Fruit fly (Drosophila melanogaster) whole organism, embryonic: ENCODE data around the gene CG34293.

ENCODE experiments used
- Adf1 ChIP-seq: fragments of 200-800 bp; sonication (Bioruptor generic); IDR thresholded peaks from 2 replicates; pipeline ENCODE4 v1.3.6; 2022; ENCODE audit warnings: missing biosample characterization, missing genetic modification characterization
- B-H2 ChIP-seq: fragments of 200-800 bp; sonication (Bioruptor generic); optimal IDR thresholded peaks from 2 replicates; lab custom pipeline; 2018; ENCODE audit warnings: missing biosample characterization, mild to moderate bottlenecking, missing genetic modification characterization
- CG1024 ChIP-seq: fragments of 200-800 bp; sonication (Bioruptor generic); IDR thresholded peaks from 2 replicates; pipeline ENCODE4 v1.3.6; 2022; ENCODE audit warnings: missing biosample characterization, missing genetic modification characterization
- CG10431 ChIP-seq: fragments of 200-800 bp; sonication (Bioruptor generic); optimal IDR thresholded peaks from 3 replicates; lab custom pipeline; 2018; ENCODE audit warnings: missing biosample characterization, mild to moderate bottlenecking, missing genetic modification characterization
- CG12942 ChIP-seq: fragments of 200-800 bp; sonication (Bioruptor generic); optimal IDR thresholded peaks from 3 replicates; lab custom pipeline; 2016; ENCODE audit warnings: missing biosample characterization, missing genetic modification characterization
- CG13123 ChIP-seq: fragments of 200-800 bp; sonication (Bioruptor generic); optimal IDR thresholded peaks from 2 replicates; lab custom pipeline; 2016; ENCODE audit warnings: missing biosample characterization, missing genetic modification characterization
- CG15011 ChIP-seq: fragments of 200-800 bp; sonication (Bioruptor generic); optimal IDR thresholded peaks from 3 replicates; lab custom pipeline; 2018; ENCODE audit warnings: missing biosample characterization, mild to moderate bottlenecking, missing genetic modification characterization
- CG16779 ChIP-seq: fragments of 200-800 bp; sonication (Bioruptor generic); IDR thresholded peaks from 2 replicates; pipeline ENCODE4 v1.3.6; 2022; ENCODE audit warnings: missing biosample characterization, missing genetic modification characterization
- CG1792 ChIP-seq: fragments of 200-800 bp; sonication (Bioruptor generic); optimal IDR thresholded peaks from 2 replicates; lab custom pipeline; 2016; ENCODE audit warnings: missing biosample characterization, missing genetic modification characterization
- CG1832 ChIP-seq: fragments of 200-800 bp; sonication (Bioruptor generic); optimal IDR thresholded peaks from 2 replicates; lab custom pipeline; 2017; ENCODE audit warnings: missing biosample characterization, mild to moderate bottlenecking, missing genetic modification characterization, inconsistent platforms
- CG18476 ChIP-seq: fragments of 200-800 bp; sonication (Bioruptor generic); optimal IDR thresholded peaks from 2 replicates; lab custom pipeline; 2016; ENCODE audit warnings: missing biosample characterization, mild to moderate bottlenecking, missing genetic modification characterization
- CG18619 ChIP-seq: fragments of 200-800 bp; sonication (Bioruptor generic); optimal IDR thresholded peaks from 3 replicates; lab custom pipeline; 2017; ENCODE audit warnings: missing biosample characterization, mild to moderate bottlenecking, missing genetic modification characterization
- CG2202 ChIP-seq: fragments of 200-800 bp; sonication (Bioruptor generic); optimal IDR thresholded peaks from 2 replicates; lab custom pipeline; 2018; ENCODE audit warnings: missing biosample characterization, mild to moderate bottlenecking, missing genetic modification characterization
- CG30403 ChIP-seq: fragments of 200-800 bp; sonication (Bioruptor generic); optimal IDR thresholded peaks from 3 replicates; lab custom pipeline; 2016; ENCODE audit warnings: missing biosample characterization, missing genetic modification characterization
- CG32772 ChIP-seq: fragments of 200-800 bp; sonication (Bioruptor generic); IDR thresholded peaks from 2 replicates; pipeline ENCODE4 v1.3.6; 2022; ENCODE audit warnings: missing biosample characterization, missing genetic modification characterization
- CG34422 ChIP-seq: fragments of 200-800 bp; sonication (Bioruptor generic); IDR thresholded peaks from 3 replicates; pipeline ENCODE4 v1.3.6; 2022; ENCODE audit warnings: missing biosample characterization, missing genetic modification characterization
- CG3995 ChIP-seq: fragments of 200-800 bp; sonication (Bioruptor generic); optimal IDR thresholded peaks from 3 replicates; lab custom pipeline; 2016; ENCODE audit warnings: missing biosample characterization, missing genetic modification characterization
- CG4424 ChIP-seq: fragments of 200-800 bp; sonication (Bioruptor generic); optimal IDR thresholded peaks from 3 replicates; lab custom pipeline; 2016; ENCODE audit warnings: missing biosample characterization, missing genetic modification characterization
- CG6175 ChIP-seq: fragments of 200-800 bp; sonication (Bioruptor generic); IDR thresholded peaks from 3 replicates; pipeline ENCODE4 v1.3.6; 2022; ENCODE audit warnings: missing biosample characterization, missing genetic modification characterization
- CG6689 ChIP-seq: fragments of 200-800 bp; sonication (Bioruptor generic); IDR thresholded peaks from 2 replicates; pipeline ENCODE4 v1.3.6; 2022; ENCODE audit warnings: missing biosample characterization, missing genetic modification characterization
- CG6791 ChIP-seq: fragments of 200-800 bp; sonication (Bioruptor generic); IDR thresholded peaks from 3 replicates; pipeline ENCODE4 v1.3.6; 2022; ENCODE audit warnings: missing biosample characterization, missing genetic modification characterization; ENCODE audit not compliant: partially characterized antibody
- CG6854 ChIP-seq: fragments of 200-800 bp; sonication (Bioruptor generic); optimal IDR thresholded peaks from 3 replicates; lab custom pipeline; 2017; ENCODE audit warnings: missing biosample characterization, mild to moderate bottlenecking, missing genetic modification characterization
- CG7928 ChIP-seq: fragments of 200-800 bp; sonication (Bioruptor generic); optimal IDR thresholded peaks from 2 replicates; lab custom pipeline; 2017; ENCODE audit warnings: missing biosample characterization, mild to moderate bottlenecking, missing genetic modification characterization
- CG8388 ChIP-seq: fragments of 200-800 bp; sonication (Bioruptor generic); optimal IDR thresholded peaks from 2 replicates; lab custom pipeline; 2019; ENCODE audit warnings: missing biosample characterization, mild to moderate bottlenecking, missing genetic modification characterization, moderate library complexity
- CG9727 ChIP-seq: fragments of 200-800 bp; sonication (Bioruptor generic); optimal IDR thresholded peaks from 3 replicates; lab custom pipeline; 2017; ENCODE audit warnings: missing biosample characterization, mild to moderate bottlenecking, missing genetic modification characterization
- Dll ChIP-seq: fragments of 200-800 bp; sonication (Bioruptor generic); IDR thresholded peaks from 4 replicates; pipeline ENCODE4 v1.3.6; 2022; ENCODE audit warnings: missing biosample characterization, missing genetic modification characterization; ENCODE audit not compliant: partially characterized antibody
- Hmr ChIP-seq: fragments of 200-800 bp; sonication (Bioruptor generic); optimal IDR thresholded peaks from 3 replicates; lab custom pipeline; 2017; ENCODE audit warnings: mild to moderate bottlenecking, missing biosample characterization, missing genetic modification reagents, missing genetic modification characterization
- Lhr ChIP-seq: fragments of 200-800 bp; sonication (Bioruptor generic); optimal IDR thresholded peaks from 3 replicates; lab custom pipeline; 2017; ENCODE audit warnings: mild to moderate bottlenecking, missing biosample characterization, missing genetic modification reagents, missing genetic modification characterization
- Meics ChIP-seq: fragments of 200-800 bp; sonication (Bioruptor generic); optimal IDR thresholded peaks from 2 replicates; lab custom pipeline; 2017; ENCODE audit warnings: missing biosample characterization, mild to moderate bottlenecking, missing genetic modification characterization
- NC2α ChIP-seq: fragments of 200-800 bp; sonication (Bioruptor generic); optimal IDR thresholded peaks from 2 replicates; lab custom pipeline; 2016; ENCODE audit warnings: missing biosample characterization, missing genetic modification characterization
- Neu2 ChIP-seq: fragments of 200-800 bp; sonication (Bioruptor generic); optimal IDR thresholded peaks from 3 replicates; lab custom pipeline; 2016; ENCODE audit warnings: missing biosample characterization, missing genetic modification characterization, borderline replicate concordance
- Spps ChIP-seq: fragments of 200-800 bp; sonication (Bioruptor generic); optimal IDR thresholded peaks from 2 replicates; lab custom pipeline; 2018; ENCODE audit warnings: missing biosample characterization, mild to moderate bottlenecking, missing genetic modification characterization
- aop ChIP-seq: fragments of 200-800 bp; sonication (Bioruptor generic); IDR thresholded peaks from 2 replicates; pipeline ENCODE4 v1.3.6; 2022; ENCODE audit warnings: missing biosample characterization, missing genetic modification characterization
- btn ChIP-seq: fragments of 200-800 bp; sonication (Bioruptor generic); optimal IDR thresholded peaks from 2 replicates; lab custom pipeline; 2016; ENCODE audit warnings: missing biosample characterization, missing genetic modification characterization
- cg ChIP-seq: fragments of 200-800 bp; sonication (Bioruptor generic); optimal IDR thresholded peaks from 3 replicates; lab custom pipeline; 2019; ENCODE audit warnings: missing biosample characterization, mild to moderate bottlenecking, missing genetic modification characterization, moderate library complexity
- ci ChIP-seq: fragments of 200-800 bp; sonication (Bioruptor generic); IDR thresholded peaks from 3 replicates; pipeline ENCODE4 v1.3.6; 2022; ENCODE audit warnings: missing biosample characterization, missing genetic modification characterization
- danr ChIP-seq: fragments of 200-800 bp; sonication (Bioruptor generic); IDR thresholded peaks from 2 replicates; pipeline ENCODE4 v1.3.6; 2022; ENCODE audit warnings: missing biosample characterization, missing genetic modification characterization
- fd3F ChIP-seq: fragments of 200-800 bp; sonication (Bioruptor generic); optimal IDR thresholded peaks from 2 replicates; lab custom pipeline; 2018; ENCODE audit warnings: missing biosample characterization, mild to moderate bottlenecking, missing genetic modification characterization, moderate library complexity
- insv ChIP-seq, 2 experiments: fragments of 200-800 bp; sonication (Bioruptor generic); optimal IDR thresholded peaks; 3 replicates each; lab custom pipeline; 2016 to 2018; ENCODE audit warnings: missing biosample characterization in 2 of 2, missing genetic modification characterization in 2 of 2
- lov ChIP-seq, 2 experiments: fragments of 200-800 bp in 1 of 2; fragments of >200 bp in 1 of 2; sonication (Bioruptor generic) in 1 of 2; IDR thresholded peaks in 1 of 2; optimal IDR thresholded peaks in 1 of 2; 2 replicates in 1 of 2; 3 replicates in 1 of 2; pipeline versions ENCODE4 v1.3.6 to Lab custom; 2017 to 2022; ENCODE audit warnings: missing biosample characterization in 1 of 2, missing genetic modification characterization in 1 of 2
- nerfin-1 ChIP-seq: fragments of 200-800 bp; sonication (Bioruptor generic); optimal IDR thresholded peaks from 3 replicates; lab custom pipeline; 2019; ENCODE audit warnings: missing biosample characterization, mild to moderate bottlenecking, missing genetic modification characterization, moderate library complexity
- pfk ChIP-seq: fragments of 200-800 bp; sonication (Bioruptor generic); optimal IDR thresholded peaks from 2 replicates; lab custom pipeline; 2018; ENCODE audit warnings: missing biosample characterization, mild to moderate bottlenecking, missing genetic modification characterization, moderate library complexity
- prd ChIP-seq, 3 experiments: fragments of >200 bp in 2 of 3; fragments of 200-800 bp in 1 of 3; sonication (Bioruptor generic) in 1 of 3; optimal IDR thresholded peaks in 2 of 3; IDR thresholded peaks in 1 of 3; 2 replicates in 2 of 3; 3 replicates in 1 of 3; pipeline versions ENCODE4 v1.3.6 to Lab custom; 2017 to 2022; ENCODE audit warnings: missing biosample characterization in 1 of 3, missing genetic modification characterization in 1 of 3
- shn ChIP-seq: fragments of 200-800 bp; sonication (Bioruptor generic); optimal IDR thresholded peaks from 3 replicates; lab custom pipeline; 2016; ENCODE audit warnings: missing biosample characterization, missing genetic modification characterization
- sim ChIP-seq: fragments of 200-800 bp; sonication (Bioruptor generic); IDR thresholded peaks from 2 replicates; pipeline ENCODE4 v1.3.6; 2022; ENCODE audit warnings: missing biosample characterization, missing genetic modification characterization
- tgo ChIP-seq: fragments of 200-800 bp; sonication (Bioruptor generic); IDR thresholded peaks from 3 replicates; pipeline ENCODE4 v1.3.6; 2022; ENCODE audit warnings: missing biosample characterization, missing genetic modification characterization
- trem ChIP-seq: fragments of 200-800 bp; optimal IDR thresholded peaks from 3 replicates; lab custom pipeline; 2019; ENCODE audit warnings: missing biosample characterization, mild to moderate bottlenecking, missing genetic modification characterization, moderate library complexity

CG34293 gene

DNA sequence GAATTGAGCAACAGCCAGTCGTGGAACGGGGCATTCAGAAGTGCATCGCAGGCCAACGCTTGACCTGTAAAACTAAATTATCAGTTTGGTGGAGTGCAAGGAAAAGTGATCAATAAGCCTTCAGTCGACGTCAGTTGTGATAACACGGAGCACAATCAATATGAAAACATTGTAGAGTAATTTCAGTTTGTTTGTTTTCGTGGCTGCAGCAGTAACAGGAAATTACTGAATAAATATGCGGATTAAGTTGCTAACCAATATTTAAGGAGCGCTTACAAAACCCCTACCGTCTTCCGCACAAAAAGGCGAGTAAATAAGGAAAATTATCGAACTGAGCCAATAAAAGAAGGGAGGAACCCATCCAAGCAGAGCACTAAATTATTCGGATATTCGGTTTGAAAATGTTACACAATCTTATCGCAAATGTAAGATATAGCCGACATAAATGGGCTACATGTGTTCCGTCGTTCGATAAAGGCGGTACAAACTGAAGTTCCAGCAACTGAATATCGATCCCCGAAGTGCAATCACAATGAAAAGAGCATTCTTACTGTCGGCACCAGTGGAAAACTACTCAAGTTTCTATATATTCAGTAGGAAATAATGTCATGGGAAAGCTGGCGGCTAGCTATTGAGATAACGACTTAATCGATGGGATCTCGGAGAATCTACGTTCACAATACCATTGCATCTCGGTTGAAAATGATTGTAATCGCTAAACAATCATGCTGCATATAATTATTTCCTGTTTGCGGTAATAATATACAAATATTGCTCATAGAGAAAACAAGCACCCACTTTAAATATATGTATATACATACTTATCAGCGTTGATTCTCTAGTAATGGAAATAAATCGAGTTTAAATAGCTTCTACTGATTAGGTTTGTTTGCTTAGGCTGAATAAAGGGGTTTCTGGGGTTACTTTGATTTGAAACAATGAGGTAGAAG is 29.4 kb downstream of the CG34293 start (continued):
- peak; percentile 21 for TF ChIP-seq pfk (GFP tag; lab: Kevin White, UChicago)
- peak; percentile 56 for TF ChIP-seq CG12942 (GFP tag; lab: Kevin White, UChicago)
- TF ChIP-seq aop (GFP tag; lab: Robert Waterston, UW): no peak
- TF ChIP-seq CG6175: no peak
- TF ChIP-seq CG2202: peak; percentile 87
- TF ChIP-seq CG16779 (GFP tag; lab: Robert Waterston, UW): no peak
- peak; percentile 80 for TF ChIP-seq NC2α
- TF ChIP-seq CG15011 (GFP tag; lab: Kevin White, UChicago): peak; percentile 71
- peak; percentile 47 for TF ChIP-seq CG18476 (GFP tag; lab: Kevin White, UChicago)
- peak; percentile 88 for TF ChIP-seq CG9727 (GFP tag; lab: Kevin White, UChicago)
- peak; percentile 28 for TF ChIP-seq CG8388 (GFP tag; lab: Kevin White, UChicago)
- no peak for TF ChIP-seq CG6791 (GFP tag; lab: Robert Waterston, UW)
- peak; percentile 47 for TF ChIP-seq Hmr (GFP tag; lab: Kevin White, UChicago)
- no peak for TF ChIP-seq lov (optimal IDR thresholded peaks at IDR 0.05; lab: Kevin White, UChicago)
- TF ChIP-seq lov (GFP tag; IDR thresholded peaks at IDR 0.05; lab: Robert Waterston, UW): peak; percentile 70; the same call in 1 of the 3 replicates
- TF ChIP-seq CG10431 (GFP tag; lab: Kevin White, UChicago): peak; percentile 41
- TF ChIP-seq CG32772 (GFP tag; lab: Robert Waterston, UW): 0 out of 2 replicates have a peak, but pooled peaks have one; percentile 32
- TF ChIP-seq CG6689: peak; percentile 65; the same call in 1 of the 2 replicates
- no peak for TF ChIP-seq danr (GFP tag; lab: Robert Waterston, UW)
- TF ChIP-seq btn (GFP tag; lab: Kevin White, UChicago): peak; percentile 56
- no peak for TF ChIP-seq CG3995 (GFP tag; lab: Kevin White, UChicago)
- TF ChIP-seq insv (GFP tag; optimal IDR thresholded peaks at IDR 0.05; lab: Kevin White, UChicago): peak in 1 of 2 experiments; percentile 2
- TF ChIP-seq CG6854: no peak
- peak; percentile 56 for TF ChIP-seq shn (GFP tag; lab: Kevin White, UChicago)
- no peak for TF ChIP-seq cg
- no peak for TF ChIP-seq Adf1
- TF ChIP-seq CG1832 (GFP tag; lab: Kevin White, UChicago): no peak
- TF ChIP-seq CG7928 (GFP tag; lab: Kevin White, UChicago): no peak
- TF ChIP-seq tgo (GFP tag; lab: Robert Waterston, UW): peak; percentile 48; the same call in 1 of the 3 replicates
- peak; percentile 24 for TF ChIP-seq Meics
- TF ChIP-seq CG34422 (GFP tag; lab: Robert Waterston, UW): 0 out of 3 replicates have a peak, but pooled peaks have one; percentile 32
- no peak for TF ChIP-seq trem (tag; lab: Kevin White, UChicago)
- TF ChIP-seq prd (optimal IDR thresholded peaks at IDR 0.05; lab: Kevin White, UChicago): no peak
- TF ChIP-seq prd (GFP tag; IDR thresholded peaks at IDR 0.05; lab: Robert Waterston, UW): peak; percentile 60
- TF ChIP-seq Neu2: no peak
- no peak for TF ChIP-seq B-H2
- peak; percentile 61 for TF ChIP-seq CG1024 (GFP tag; lab: Robert Waterston, UW)
- peak; percentile 85 for TF ChIP-seq ci
- TF ChIP-seq fd3F (GFP tag; lab: Kevin White, UChicago): peak; percentile 62
- peak; percentile 47 for TF ChIP-seq Spps (tag; lab: Kevin White, UChicago)
- TF ChIP-seq CG30403: no peak
- TF ChIP-seq sim: peak; percentile 62; the same call in 1 of the 2 replicates
- peak; percentile 74 for TF ChIP-seq CG1792 (GFP tag; lab: Kevin White, UChicago)
- TF ChIP-seq nerfin-1: peak; percentile 56
- peak; percentile 62 for TF ChIP-seq CG18619 (GFP tag; lab: Kevin White, UChicago)
- peak; percentile 66 for TF ChIP-seq CG13123 (GFP tag; lab: Kevin White, UChicago)
- peak; percentile 47 for TF ChIP-seq CG4424 (GFP tag; lab: Kevin White, UChicago)
- TF ChIP-seq Dll (GFP tag; lab: Robert Waterston, UW): no peak
- peak; percentile 67 for TF ChIP-seq Lhr (GFP tag; lab: Kevin White, UChicago)
